Worm (Caenorhabditis elegans) whole organism, mixed stage, embryonic: Measurements from ENCODE around the gene nhr-210.

Experiments
- lsy-2 ChIP-seq: fragments of 150-350 bp; optimal IDR thresholded peaks from 2 replicates; lab custom pipeline; 2014; ENCODE audit warnings: missing biosample characterization, missing genetic modification characterization
- unc-62 ChIP-seq: fragments of 150-350 bp; optimal IDR thresholded peaks from 2 replicates; lab custom pipeline; 2014; ENCODE audit warnings: missing biosample characterization, missing genetic modification reagents, missing genetic modification characterization
- ztf-11 ChIP-seq: fragments of 150-350 bp; optimal IDR thresholded peaks from 2 replicates; lab custom pipeline; 2014; ENCODE audit warnings: missing biosample characterization, missing genetic modification characterization

DNA sequence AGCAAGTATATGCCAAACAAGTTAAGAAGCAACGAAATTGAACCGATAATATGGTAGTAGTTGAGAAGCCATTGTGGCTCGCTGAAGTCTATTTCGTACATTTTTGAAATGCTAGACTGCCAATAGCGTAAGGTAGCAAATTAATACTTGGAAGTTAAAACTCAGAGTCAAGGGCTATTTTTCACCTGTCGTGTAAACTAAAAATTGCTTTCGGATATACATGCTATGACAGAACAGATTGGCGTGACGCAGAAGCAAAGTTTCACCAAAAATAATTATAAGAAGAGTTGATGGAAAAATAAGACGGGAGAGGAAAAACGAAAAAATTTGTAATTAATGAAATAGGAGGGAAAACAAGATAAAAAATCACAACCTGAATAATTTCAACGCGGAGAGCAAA, 46.6 kb upstream of the nhr-210 start, which contains the start of gene sri-73:
- TF ChIP-seq unc-62 (GFP tag; lab: Kevin White, UChicago) (no peak), ztf-11 (tag; lab: Kevin White, UChicago) (no peak), lsy-2 (tag; lab: Kevin White, UChicago) (no peak)
